Fruit fly (Drosophila melanogaster) whole organism, wandering third instar larva: ENCODE results near the gene CG9626.
A peak's percentile ranks its signal among the peaks of the same experiment; 100 is the strongest.

ENCODE experiments used
- Abd-B ChIP-seq: fragments of >200 bp; optimal IDR thresholded peaks from 2 replicates; lab custom pipeline; 2017; ENCODE audit warnings: missing biosample characterization, missing genetic modification characterization
- CG32264 ChIP-seq: fragments of 200-800 bp; sonication (Bioruptor generic); optimal IDR thresholded peaks from 2 replicates; lab custom pipeline; 2016; ENCODE audit warnings: missing biosample characterization, missing genetic modification characterization
- CG9705 ChIP-seq: fragments of 200-800 bp; sonication (Bioruptor generic); optimal IDR thresholded peaks from 2 replicates; lab custom pipeline; 2018; ENCODE audit warnings: missing biosample characterization, mild to moderate bottlenecking, missing genetic modification characterization
- CrebA ChIP-seq: fragments of 200-800 bp; sonication (Bioruptor generic); optimal IDR thresholded peaks from 2 replicates; lab custom pipeline; 2016; ENCODE audit warnings: missing biosample characterization, mild to moderate bottlenecking, missing genetic modification characterization, borderline replicate concordance
- Dfd ChIP-seq: fragments of >200 bp; optimal IDR thresholded peaks from 2 replicates; lab custom pipeline; 2017; ENCODE audit warnings: missing biosample characterization, missing genetic modification characterization
- Dif ChIP-seq: fragments of 200-275, 200-300 bp; sonication (Bioruptor generic); optimal IDR thresholded peaks from 2 replicates; lab custom pipeline; 2018; ENCODE audit warnings: missing biosample characterization, missing genetic modification characterization; ENCODE audit not compliant: partially characterized antibody
- GATAd ChIP-seq: sonication (Bioruptor generic); optimal IDR thresholded peaks from 2 replicates; lab custom pipeline; 2016; ENCODE audit warnings: missing biosample characterization, missing genetic modification characterization
- HLH106 ChIP-seq: fragments of 200-800 bp; optimal IDR thresholded peaks from 3 replicates; lab custom pipeline; 2019; ENCODE audit warnings: missing biosample characterization, mild to moderate bottlenecking, missing genetic modification characterization, moderate library complexity
- Hnf4 ChIP-seq: fragments of 200-800 bp; sonication (Bioruptor generic); optimal IDR thresholded peaks from 2 replicates; lab custom pipeline; 2016; ENCODE audit warnings: missing biosample characterization, mild to moderate bottlenecking, missing genetic modification characterization
- Hr78 ChIP-seq: fragments of >200 bp; optimal IDR thresholded peaks from 2 replicates; lab custom pipeline; 2017; ENCODE audit warnings: missing biosample characterization, missing genetic modification characterization
- Hr83 ChIP-seq: fragments of 200-300 bp; sonication (Bioruptor generic); optimal IDR thresholded peaks from 2 replicates; lab custom pipeline; 2016; ENCODE audit warnings: missing biosample characterization, mild to moderate bottlenecking, missing genetic modification characterization, moderate library complexity; ENCODE audit not compliant: poor library complexity, severe bottlenecking
- Jra ChIP-seq: sonication (Bioruptor generic); optimal IDR thresholded peaks from 2 replicates; lab custom pipeline; 2016; ENCODE audit warnings: missing biosample characterization, missing genetic modification characterization
- Mio ChIP-seq: sonication (Bioruptor generic); optimal IDR thresholded peaks from 2 replicates; lab custom pipeline; 2016; ENCODE audit warnings: missing biosample characterization, missing genetic modification characterization
- Myc ChIP-seq: fragments of >200 bp; optimal IDR thresholded peaks from 2 replicates; lab custom pipeline; 2017
- N ChIP-seq: fragments of >200 bp; optimal IDR thresholded peaks from 2 replicates; lab custom pipeline; 2018; ENCODE audit warnings: missing biosample characterization, missing external identifiers, missing genetic modification characterization
- OdsH ChIP-seq: fragments of 200-800 bp; sonication (Bioruptor generic); optimal IDR thresholded peaks from 2 replicates; lab custom pipeline; 2016; ENCODE audit warnings: missing biosample characterization, mild to moderate bottlenecking, missing genetic modification characterization
- Rel ChIP-seq, 2 experiments: fragments of 200-800 bp; sonication (Bioruptor generic) in 1 of 2; optimal IDR thresholded peaks; 2 replicates in 1 of 2; 3 replicates in 1 of 2; lab custom pipeline; 2016 to 2019; ENCODE audit warnings: mild to moderate bottlenecking in 2 of 2, missing biosample characterization in 2 of 2, missing genetic modification characterization in 2 of 2, moderate library complexity in 1 of 2
- Sp1 ChIP-seq: fragments of 200-800 bp; sonication (Bioruptor generic); optimal IDR thresholded peaks from 3 replicates; lab custom pipeline; 2019; ENCODE audit warnings: missing biosample characterization, mild to moderate bottlenecking, missing genetic modification characterization, moderate library complexity
- Vsx2 ChIP-seq: fragments of 200-300, 225-300 bp; sonication (Bioruptor generic); optimal IDR thresholded peaks from 2 replicates; lab custom pipeline; 2018; ENCODE audit warnings: missing biosample characterization, missing genetic modification characterization; ENCODE audit not compliant: partially characterized antibody
- br ChIP-seq: fragments of 200-800 bp; sonication (Bioruptor generic); optimal IDR thresholded peaks from 2 replicates; lab custom pipeline; 2016; ENCODE audit warnings: missing biosample characterization, missing genetic modification characterization
- brk ChIP-seq: fragments of 200-800 bp; sonication (Bioruptor generic); optimal IDR thresholded peaks from 2 replicates; lab custom pipeline; 2016; ENCODE audit warnings: missing biosample characterization, mild to moderate bottlenecking, missing genetic modification characterization
- dl ChIP-seq, 2 experiments: fragments of 175-275, 200-275 bp in 1 of 2; fragments of 200-275 bp in 1 of 2; sonication (Bioruptor generic); optimal IDR thresholded peaks; lab custom pipeline; 2018; ENCODE audit warnings: mild to moderate bottlenecking in 2 of 2, missing biosample characterization in 2 of 2, missing genetic modification characterization in 2 of 2, moderate library complexity in 2 of 2; ENCODE audit not compliant: partially characterized antibody in 2 of 2, insufficient read depth in 1 of 2
- dmrt93B ChIP-seq: fragments of 200-800 bp; sonication (Bioruptor generic); optimal IDR thresholded peaks from 2 replicates; lab custom pipeline; 2018; ENCODE audit warnings: missing biosample characterization, mild to moderate bottlenecking, missing genetic modification characterization
- dsf ChIP-seq: sonication (Bioruptor generic); optimal IDR thresholded peaks from 2 replicates; lab custom pipeline; 2016; ENCODE audit warnings: missing biosample characterization, missing genetic modification characterization, borderline replicate concordance
- ey ChIP-seq: fragments of 200-800 bp; sonication (Bioruptor generic); optimal IDR thresholded peaks from 2 replicates; lab custom pipeline; 2016; ENCODE audit warnings: missing biosample characterization, missing genetic modification characterization
- foxo ChIP-seq, 2 experiments: fragments of 200-800 bp; sonication (Bioruptor generic); optimal IDR thresholded peaks; 2 replicates in 1 of 2; 3 replicates in 1 of 2; lab custom pipeline; 2016 to 2017; ENCODE audit warnings: missing biosample characterization in 2 of 2, missing genetic modification characterization in 2 of 2
- fru ChIP-seq: fragments of 200-800 bp; sonication (Bioruptor generic); optimal IDR thresholded peaks from 3 replicates; lab custom pipeline; 2016; ENCODE audit warnings: missing biosample characterization, mild to moderate bottlenecking, missing genetic modification characterization
- h ChIP-seq: fragments of 200-800 bp; sonication (Bioruptor generic); optimal IDR thresholded peaks from 3 replicates; lab custom pipeline; 2016; ENCODE audit warnings: missing biosample characterization, mild to moderate bottlenecking, missing genetic modification characterization
- jim ChIP-seq: fragments of 175-275, 200-325 bp; sonication (Bioruptor generic); optimal IDR thresholded peaks from 2 replicates; lab custom pipeline; 2016; ENCODE audit warnings: missing biosample characterization, mild to moderate bottlenecking, missing genetic modification characterization
- lola ChIP-seq: fragments of >200 bp; optimal IDR thresholded peaks from 2 replicates; lab custom pipeline; 2017; ENCODE audit warnings: missing biosample characterization, missing genetic modification characterization
- pan ChIP-seq: fragments of >200 bp; optimal IDR thresholded peaks from 2 replicates; lab custom pipeline; 2017
- psq ChIP-seq: fragments of 200-800 bp; sonication (Bioruptor generic); optimal IDR thresholded peaks from 3 replicates; lab custom pipeline; 2017; ENCODE audit warnings: missing biosample characterization, mild to moderate bottlenecking, missing genetic modification characterization, moderate library complexity
- rgr ChIP-seq: fragments of 200-800 bp; sonication (Bioruptor generic); optimal IDR thresholded peaks from 3 replicates; lab custom pipeline; 2016; ENCODE audit warnings: missing biosample characterization, mild to moderate bottlenecking, missing genetic modification characterization
- sage ChIP-seq: fragments of 200-800 bp; sonication (Bioruptor generic); optimal IDR thresholded peaks from 2 replicates; lab custom pipeline; 2016; ENCODE audit warnings: missing biosample characterization, mild to moderate bottlenecking, missing genetic modification characterization
- sv ChIP-seq: fragments of 200-800 bp; sonication (Bioruptor generic); optimal IDR thresholded peaks from 3 replicates; lab custom pipeline; 2016; ENCODE audit warnings: missing biosample characterization, missing genetic modification characterization
- tai ChIP-seq: sonication (Bioruptor generic); optimal IDR thresholded peaks from 2 replicates; lab custom pipeline; 2016; ENCODE audit warnings: missing biosample characterization, missing genetic modification characterization
- usp ChIP-seq: fragments of >200 bp; optimal IDR thresholded peaks from 2 replicates; lab custom pipeline; 2017; ENCODE audit warnings: missing biosample characterization, missing genetic modification characterization
- woc ChIP-seq: sonication (Bioruptor generic); optimal IDR thresholded peaks from 2 replicates; lab custom pipeline; 2016; ENCODE audit warnings: missing biosample characterization, mild to moderate bottlenecking, missing genetic modification characterization

CG9626 gene

dm6 chr3R:8336012-8336567 is 35.3 kb upstream of the CG9626 start:
- TF ChIP-seq OdsH (GFP tag; lab: Kevin White, UChicago) (no peak), pan (lab: Kevin White, UChicago) (no peak), usp (GFP tag; lab: Kevin White, UChicago) (no peak), dl (GFP tag; optimal IDR thresholded peaks at IDR 0.05; lab: Kevin White, UChicago; ENCODE audit: insufficient read depth in 1 of 2, partially characterized antibody in 2 of 2) (no peak), lola (no peak), CrebA (GFP tag; lab: Kevin White, UChicago) (no peak), Dif (GFP tag; lab: Kevin White, UChicago) (no peak)

- TF ChIP-seq h (GFP tag; lab: Kevin White, UChicago) = no peak
- TF ChIP-seq foxo (GFP tag; optimal IDR thresholded peaks at IDR 0.05; lab: Kevin White, UChicago) = no peak
- TF ChIP-seq Mio = no peak
- no peak for TF ChIP-seq jim (GFP tag; lab: Kevin White, UChicago)
- no peak for TF ChIP-seq CG32264 (GFP tag; lab: Kevin White, UChicago)
- TF ChIP-seq Vsx2 (GFP tag; lab: Kevin White, UChicago) = no peak
- TF ChIP-seq, all 38 proteins: peak for 0
These were observed 34.2 kb upstream of the CG9626 start for dm6 chr3R:8334982-8335381.

dm6 chr3R:8334471-8334783 is 33.6 kb upstream of the CG9626 start:
- TF ChIP-seq GATAd (GFP tag; lab: Kevin White, UChicago) = no peak
- TF ChIP-seq psq (GFP tag; lab: Kevin White, UChicago) = peak; percentile 8

dm6 chr3R:8333768-8334470 is 33.1 kb upstream of the CG9626 start, which contains the start of gene Poxm:
TSS of gene Poxm (minus strand) at chr3R:8333792.
- TF ChIP-seq Dif (GFP tag; lab: Kevin White, UChicago) (peak; percentile 78), fru (peak; percentile 90), Vsx2 (GFP tag; lab: Kevin White, UChicago) (no peak), usp (GFP tag; lab: Kevin White, UChicago) (no peak), CG9705 (GFP tag; lab: Kevin White, UChicago) (peak; percentile 87), Abd-B (GFP tag; lab: Kevin White, UChicago) (no peak), Sp1 (GFP tag; lab: Kevin White, UChicago) (peak; percentile 94), tai (GFP tag; lab: Kevin White, UChicago) (no peak), foxo (GFP tag; optimal IDR thresholded peaks at IDR 0.05; lab: Kevin White, UChicago) (peak in 1 of 2 experiments; percentile 93), sage (GFP tag; lab: Kevin White, UChicago) (peak; percentile 69), sv (peak; percentile 83), woc (no peak), Hr78 (no peak), HLH106 (tag; lab: Kevin White, UChicago) (peak; percentile 95), pan (lab: Kevin White, UChicago) (no peak), h (GFP tag; lab: Kevin White, UChicago) (peak; percentile 90), Hnf4 (GFP tag; lab: Kevin White, UChicago) (peak; percentile 49), Myc (lab: Kevin White, UChicago) (no peak), Dfd (peak; percentile 83), psq (GFP tag; lab: Kevin White, UChicago) (peak; percentile 89), brk (GFP tag; lab: Kevin White, UChicago) (no peak), OdsH (GFP tag; lab: Kevin White, UChicago) (peak; percentile 85), CrebA (GFP tag; lab: Kevin White, UChicago) (no peak), lola (no peak), br (GFP tag; lab: Kevin White, UChicago) (peak; percentile 62), dsf (GFP tag; lab: Kevin White, UChicago) (peak; percentile 46), jim (GFP tag; lab: Kevin White, UChicago) (no peak), N (GFP tag; lab: Kevin White, UChicago) (peak; percentile 44), GATAd (GFP tag; lab: Kevin White, UChicago) (no peak), CG32264 (GFP tag; lab: Kevin White, UChicago) (peak; percentile 1), Hr83 (peak; percentile 19), Jra (peak; percentile 26), Mio (peak; percentile 17), ey (GFP tag; lab: Kevin White, UChicago) (peak; percentile 79), Rel (GFP tag; optimal IDR thresholded peaks at IDR 0.05; lab: Kevin White, UChicago) (no peak), Rel (tag; optimal IDR thresholded peaks at IDR 0.05; lab: Kevin White, UChicago) (peak; percentile 54), dmrt93B (peak; percentile 97), rgr (peak; percentile 81), dl (GFP tag; optimal IDR thresholded peaks at IDR 0.05; lab: Kevin White, UChicago; ENCODE audit: insufficient read depth in 1 of 2, partially characterized antibody in 2 of 2) (peak; percentile 45 to 52)
